Fruit fly (Drosophila melanogaster): Measurements from ENCODE around the gene RpL3.

The RpL3 gene

dm6 chr3R:11243951-11244660 lies 22.4 kb downstream of the RpL3 start, which contains the start of the genes CG17734 and CG5214 (continued):
- TF ChIP-seq Neu2 (GFP tag; optimal IDR thresholded peaks at IDR 0.05; ENCODE audit: borderline replicate concordance) = no peak
- no peak for TF ChIP-seq CG17385 (GFP tag; optimal IDR thresholded peaks at IDR 0.05)
- no peak for TF ChIP-seq TFAM (GFP tag; optimal IDR thresholded peaks at IDR 0.05)
- TF ChIP-seq CG9437 (GFP tag; optimal IDR thresholded peaks at IDR 0.05) = no peak
- TF ChIP-seq CG10462 (GFP tag; optimal IDR thresholded peaks at IDR 0.05) = no peak
- no peak; the same call in none of the 2 replicates for TF ChIP-seq rib (GFP tag; IDR thresholded peaks at IDR 0.05)
- no peak for TF ChIP-seq CG8944 (GFP tag; optimal IDR thresholded peaks at IDR 0.05)
- peak; percentile 48 for TF ChIP-seq lilli (GFP tag; optimal IDR thresholded peaks at IDR 0.05)
- TF ChIP-seq kni (GFP tag; optimal IDR thresholded peaks at IDR 0.05) = no peak
- no peak for TF ChIP-seq CG1024 (GFP tag; IDR thresholded peaks at IDR 0.05)
- TF ChIP-seq Fer3 (tag; optimal IDR thresholded peaks at IDR 0.05) = no peak
- peak; percentile 33; the same call in 1 of the 2 replicates for TF ChIP-seq Adf1 (GFP tag; IDR thresholded peaks at IDR 0.05)
- peak; percentile 85 for TF ChIP-seq Sin3A (optimal IDR thresholded peaks at IDR 0.05)
- no peak for TF ChIP-seq CG7745 (tag; optimal IDR thresholded peaks at IDR 0.05)
- TF ChIP-seq CG3065 (GFP tag; optimal IDR thresholded peaks at IDR 0.05) = no peak
- no peak for TF ChIP-seq CG10543 (GFP tag; optimal IDR thresholded peaks at IDR 0.05)
- TF ChIP-seq Aef1 (GFP tag; IDR thresholded peaks at IDR 0.05) = no peak
- peak; percentile 79 for TF ChIP-seq Ets65A (GFP tag)
- peak; percentile 52 for TF ChIP-seq CHES-1-like (GFP tag; optimal IDR thresholded peaks at IDR 0.05)
- TF ChIP-seq dmrt99B (tag; optimal IDR thresholded peaks at IDR 0.05) = no peak
- peak; percentile 73 for TF ChIP-seq Sry-δ (GFP tag; optimal IDR thresholded peaks at IDR 0.05)
- no peak for TF ChIP-seq mirr (GFP tag; optimal IDR thresholded peaks at IDR 0.05)
- TF ChIP-seq NC2β (GFP tag; optimal IDR thresholded peaks at IDR 0.05) = no peak
- no peak for TF ChIP-seq Hand (GFP tag; optimal IDR thresholded peaks at IDR 0.05)
- TF ChIP-seq psq (GFP tag; optimal IDR thresholded peaks at IDR 0.05) = no peak
- TF ChIP-seq CG3838 (GFP tag; optimal IDR thresholded peaks at IDR 0.05) = no peak
- TF ChIP-seq CG7928 (GFP tag; optimal IDR thresholded peaks at IDR 0.05) = no peak
- TF ChIP-seq ranshi (GFP tag; IDR thresholded peaks at IDR 0.05) = 0 out of 2 replicates have a peak, but pooled peaks have one; percentile 5
- no peak for TF ChIP-seq CG16779 (GFP tag; IDR thresholded peaks at IDR 0.05)
- no peak for TF ChIP-seq Nf-YB (GFP tag; optimal IDR thresholded peaks at IDR 0.05)
- no peak for TF ChIP-seq Awh (GFP tag; IDR thresholded peaks at IDR 0.05)
- TF ChIP-seq CG18599 (GFP tag; optimal IDR thresholded peaks at IDR 0.05) = no peak
- TF ChIP-seq Dref (GFP tag; IDR thresholded peaks at IDR 0.05) = no peak
- no peak for TF ChIP-seq ato (GFP tag; IDR thresholded peaks at IDR 0.05; ENCODE audit: partially characterized antibody)
- TF ChIP-seq CG10654 (GFP tag; optimal IDR thresholded peaks at IDR 0.05) = no peak
- TF ChIP-seq E2f2 (GFP tag; IDR thresholded peaks at IDR 0.05) = no peak
- no peak for TF ChIP-seq CG17568 (GFP tag; optimal IDR thresholded peaks at IDR 0.05)
- peak; percentile 58; the same call in 2 of the 3 replicates for TF ChIP-seq HLH4C (GFP tag; IDR thresholded peaks at IDR 0.05; ENCODE audit: partially characterized antibody)
- no peak for TF ChIP-seq pita (GFP tag; optimal IDR thresholded peaks at IDR 0.05)
- TF ChIP-seq Asciz (GFP tag; optimal IDR thresholded peaks at IDR 0.05) = no peak
- no peak for TF ChIP-seq CG11695 (GFP tag; IDR thresholded peaks at IDR 0.05)
- peak; percentile 71 for TF ChIP-seq inv (GFP tag; IDR thresholded peaks at IDR 0.05; ENCODE audit: partially characterized antibody)
- TF ChIP-seq CG18011 (GFP tag; optimal IDR thresholded peaks at IDR 0.05) = no peak
- no peak for TF ChIP-seq Lim3 (GFP tag; IDR thresholded peaks at IDR 0.05)
- TF ChIP-seq pan (optimal IDR thresholded peaks at IDR 0.05) = no peak
- TF ChIP-seq pan (GFP tag; optimal IDR thresholded peaks at IDR 0.05 in 1 of 2, IDR thresholded peaks at IDR 0.05 in 1 of 2) = no peak
- TF ChIP-seq eyg (GFP tag; optimal IDR thresholded peaks at IDR 0.05) = peak; percentile 33
- TF ChIP-seq tgo (GFP tag; IDR thresholded peaks at IDR 0.05) = no peak
- no peak for TF ChIP-seq CG16863 (GFP tag; optimal IDR thresholded peaks at IDR 0.05)
- no peak for TF ChIP-seq CG6791 (GFP tag; IDR thresholded peaks at IDR 0.05; ENCODE audit: partially characterized antibody)
- 0 out of 2 replicates have a peak, but pooled peaks have one; percentile 46 for TF ChIP-seq crol (GFP tag; IDR thresholded peaks at IDR 0.05)
